Worm (Caenorhabditis elegans) whole organism, mixed stage, embryonic: Measurements from ENCODE around the gene F41C3.2.

ENCODE experiments used
- bed-3 ChIP-seq: fragments of 200-800 bp; sonication (Bioruptor generic); optimal IDR thresholded peaks from 3 replicates; lab custom pipeline; 2018; ENCODE audit warnings: mild to moderate bottlenecking, missing genetic modification characterization, moderate library complexity, missing compliant biosample characterization
- ceh-83 ChIP-seq: fragments of 200-800 bp; sonication (Bioruptor generic); optimal IDR thresholded peaks from 2 replicates; lab custom pipeline; 2018; ENCODE audit warnings: mild to moderate bottlenecking, missing genetic modification characterization, missing compliant biosample characterization
- elt-3 ChIP-seq: fragments of 150-350 bp; optimal IDR thresholded peaks from 2 replicates; lab custom pipeline; 2014; ENCODE audit warnings: missing biosample characterization, missing genetic modification characterization
- ham-2 ChIP-seq: fragments of 200-800 bp; sonication (Bioruptor generic); optimal IDR thresholded peaks from 2 replicates; lab custom pipeline; 2018; ENCODE audit warnings: mild to moderate bottlenecking, missing genetic modification characterization, missing compliant biosample characterization
- mep-1 ChIP-seq: fragments of 150-350 bp; optimal IDR thresholded peaks from 2 replicates; lab custom pipeline; 2017; ENCODE audit warnings: missing biosample characterization, missing genetic modification reagents, missing genetic modification characterization, inconsistent platforms
- nhr-76 ChIP-seq: sonication (generic microtip); optimal IDR thresholded peaks from 2 replicates; lab custom pipeline; 2017; ENCODE audit warnings: missing biosample characterization, missing genetic modification characterization
- snpc-4 ChIP-seq: fragments of 150-350 bp; optimal IDR thresholded peaks from 2 replicates; lab custom pipeline; 2014; ENCODE audit warnings: missing biosample characterization, missing genetic modification characterization
- sptf-1 ChIP-seq: sonication (generic microtip); optimal IDR thresholded peaks from 2 replicates; lab custom pipeline; 2017; ENCODE audit warnings: mild to moderate bottlenecking, missing genetic modification characterization, moderate library complexity, missing compliant biosample characterization
- unc-120 ChIP-seq: sonication (generic microtip); optimal IDR thresholded peaks from 2 replicates; lab custom pipeline; 2017; ENCODE audit warnings: missing genetic modification characterization, missing compliant biosample characterization; ENCODE audit not compliant: poor library complexity, severe bottlenecking
- unc-39 ChIP-seq: fragments of 150-350 bp; optimal IDR thresholded peaks from 2 replicates; lab custom pipeline; 2014; ENCODE audit warnings: missing biosample characterization, missing genetic modification characterization
- unc-62 ChIP-seq: fragments of 150-350 bp; optimal IDR thresholded peaks from 2 replicates; lab custom pipeline; 2014; ENCODE audit warnings: missing biosample characterization, missing genetic modification reagents, missing genetic modification characterization
- ztf-11 ChIP-seq: fragments of 150-350 bp; optimal IDR thresholded peaks from 2 replicates; lab custom pipeline; 2014; ENCODE audit warnings: missing biosample characterization, missing genetic modification characterization

- TF ChIP-seq elt-3 (no peak), ceh-83 (GFP tag; lab: Kevin White, UChicago) (no peak), unc-62 (no peak), mep-1 (tag; lab: Kevin White, UChicago) (no peak), ham-2 (no peak), bed-3 (GFP tag; lab: Kevin White, UChicago) (no peak), ztf-11 (tag; lab: Kevin White, UChicago) (no peak), unc-120 (no peak), unc-39 (tag; lab: Kevin White, UChicago) (no peak), nhr-76 (tag; lab: Kevin White, UChicago) (no peak), sptf-1 (tag; lab: Kevin White, UChicago) (no peak), snpc-4 (no peak)
Measured at ce11 chrII:4749581-4749980, at the start of gene F41C3.2.
